Worm (Caenorhabditis elegans) whole organism, early embryonic: ENCODE results near the gene serp-1.2.

ENCODE experiments used
- ama-1 ChIP-seq: fragments of 150-350 bp; optimal IDR thresholded peaks from 2 replicates; lab custom pipeline; 2014
- hmg-4 ChIP-seq: fragments of 200-800 bp; sonication (Bioruptor generic); optimal IDR thresholded peaks from 2 replicates; lab custom pipeline; 2018; ENCODE audit warnings: mild to moderate bottlenecking, missing genetic modification characterization, missing compliant biosample characterization
- scrt-1 ChIP-seq: fragments of 200-800 bp; sonication (Bioruptor generic); IDR thresholded peaks from 2 replicates; pipeline ENCODE4 v1.3.6; 2022; ENCODE audit warnings: missing genetic modification characterization, missing compliant biosample characterization

- no peak for TF ChIP-seq ama-1 (lab: Kevin White, UChicago)
- no peak for TF ChIP-seq hmg-4 (GFP tag; lab: Kevin White, UChicago)
- TF ChIP-seq scrt-1: no peak
Measured at ce11 chrIV:8199274-8199673, 26.2 kb upstream of the serp-1.2 start.
